Fruit fly (Drosophila melanogaster) whole organism, embryonic: ENCODE results near the gene Aps.

Experiments used
- Asciz ChIP-seq: fragments of 200-800 bp; sonication (Bioruptor generic); optimal IDR thresholded peaks from 2 replicates; lab custom pipeline; 2017; ENCODE audit warnings: missing biosample characterization, mild to moderate bottlenecking, missing genetic modification characterization, missing genetic modification reagents
- CG11247 ChIP-seq: fragments of 200-800 bp; sonication (Bioruptor generic); IDR thresholded peaks from 2 replicates; pipeline ENCODE4 v1.3.6; 2022; ENCODE audit warnings: missing biosample characterization, missing genetic modification characterization
- CG12236 ChIP-seq: fragments of 200-800 bp; sonication (Bioruptor generic); optimal IDR thresholded peaks from 2 replicates; lab custom pipeline; 2016; ENCODE audit warnings: missing biosample characterization, missing genetic modification characterization
- CG14441 ChIP-seq: fragments of 200-800 bp; sonication (Bioruptor generic); IDR thresholded peaks from 2 replicates; pipeline ENCODE4 v1.3.6; 2022; ENCODE audit warnings: missing biosample characterization, missing genetic modification characterization
- CG15269 ChIP-seq: fragments of 200-800 bp; sonication (Bioruptor generic); optimal IDR thresholded peaks from 2 replicates; lab custom pipeline; 2018; ENCODE audit warnings: missing biosample characterization, mild to moderate bottlenecking, missing genetic modification characterization, moderate library complexity
- CG1647 ChIP-seq: fragments of 200-800 bp; sonication (Bioruptor generic); optimal IDR thresholded peaks from 3 replicates; lab custom pipeline; 2016; ENCODE audit warnings: missing biosample characterization, missing genetic modification characterization
- CG17829 ChIP-seq: fragments of 200-800 bp; optimal IDR thresholded peaks from 2 replicates; lab custom pipeline; 2019; ENCODE audit warnings: missing biosample characterization, mild to moderate bottlenecking, missing genetic modification characterization, moderate library complexity
- CG18262 ChIP-seq: fragments of 200-800 bp; optimal IDR thresholded peaks from 3 replicates; lab custom pipeline; 2019; ENCODE audit warnings: missing biosample characterization, mild to moderate bottlenecking, missing genetic modification characterization, moderate library complexity
- CG1832 ChIP-seq: fragments of 200-800 bp; sonication (Bioruptor generic); optimal IDR thresholded peaks from 2 replicates; lab custom pipeline; 2017; ENCODE audit warnings: missing biosample characterization, mild to moderate bottlenecking, missing genetic modification characterization, inconsistent platforms
- CG18476 ChIP-seq: fragments of 200-800 bp; sonication (Bioruptor generic); optimal IDR thresholded peaks from 2 replicates; lab custom pipeline; 2016; ENCODE audit warnings: missing biosample characterization, mild to moderate bottlenecking, missing genetic modification characterization
- CG4360 ChIP-seq: fragments of 200-800 bp; sonication (Bioruptor generic); IDR thresholded peaks from 2 replicates; pipeline ENCODE4 v1.3.6; 2022; ENCODE audit warnings: missing biosample characterization, missing genetic modification characterization
- CG4854 ChIP-seq: fragments of 200-800 bp; sonication (Bioruptor generic); optimal IDR thresholded peaks from 2 replicates; lab custom pipeline; 2016; ENCODE audit warnings: missing biosample characterization, missing genetic modification characterization, inconsistent platforms
- CG7556 ChIP-seq: fragments of 200-800 bp; sonication (Bioruptor generic); optimal IDR thresholded peaks from 2 replicates; lab custom pipeline; 2017; ENCODE audit warnings: missing biosample characterization, mild to moderate bottlenecking, missing genetic modification characterization
- CG8089 ChIP-seq: fragments of 200-800 bp; sonication (Bioruptor generic); optimal IDR thresholded peaks from 3 replicates; lab custom pipeline; 2016; ENCODE audit warnings: missing biosample characterization, missing genetic modification characterization
- CG8765 ChIP-seq: fragments of 200-800 bp; sonication (Bioruptor generic); IDR thresholded peaks from 2 replicates; pipeline ENCODE4 v1.3.6; 2022; ENCODE audit warnings: missing biosample characterization, missing genetic modification characterization
- CoRest ChIP-seq: fragments of 200-800 bp; sonication (Bioruptor generic); optimal IDR thresholded peaks from 3 replicates; lab custom pipeline; 2018; ENCODE audit warnings: missing biosample characterization, mild to moderate bottlenecking, missing genetic modification characterization, moderate library complexity
- Deaf1 ChIP-seq: fragments of 200-800 bp; optimal IDR thresholded peaks from 3 replicates; lab custom pipeline; 2019; ENCODE audit warnings: missing biosample characterization, mild to moderate bottlenecking, missing genetic modification characterization, moderate library complexity
- GATAe ChIP-seq: fragments of 200-800 bp; sonication (Bioruptor generic); conservative IDR thresholded peaks from 2 replicates; pipeline ENCODE4 v1.3.6; 2022; ENCODE audit warnings: missing biosample characterization, missing genetic modification characterization
- HmgD ChIP-seq: fragments of 200-800 bp; sonication (Bioruptor generic); optimal IDR thresholded peaks from 3 replicates; lab custom pipeline; 2016; ENCODE audit warnings: missing biosample characterization, missing genetic modification characterization
- Hr39 ChIP-seq: fragments of >200 bp; optimal IDR thresholded peaks from 2 replicates; lab custom pipeline; 2017
- Med ChIP-seq: fragments of 200-800 bp; sonication (Bioruptor generic); peaks from one replicate; lab custom pipeline; 2016; ENCODE audit warnings: missing biosample characterization, missing genetic modification characterization, mild to moderate bottlenecking, inconsistent platforms, moderate library complexity
- Myb ChIP-seq: fragments of 200-800 bp; sonication (Bioruptor generic); optimal IDR thresholded peaks from 2 replicates; lab custom pipeline; 2016; ENCODE audit warnings: missing biosample characterization, missing genetic modification characterization
- Rfx ChIP-seq: fragments of 200-800 bp; sonication (Bioruptor generic); IDR thresholded peaks from 2 replicates; pipeline ENCODE4 v1.3.6; 2022; ENCODE audit warnings: missing biosample characterization, missing genetic modification characterization
- Side ChIP-seq: fragments of 200-800 bp; sonication (Bioruptor generic); optimal IDR thresholded peaks from 2 replicates; lab custom pipeline; 2016; ENCODE audit warnings: missing biosample characterization, missing genetic modification characterization
- Stat92E ChIP-seq, 3 experiments: fragments of >200 bp in 2 of 3; fragments of 200-800 bp in 1 of 3; sonication (Bioruptor generic) in 1 of 3; optimal IDR thresholded peaks; 2 replicates each; lab custom pipeline; 2017 to 2019; ENCODE audit warnings: missing biosample characterization in 3 of 3, missing genetic modification characterization in 3 of 3, mild to moderate bottlenecking in 1 of 3, moderate library complexity in 1 of 3
- Trl ChIP-seq, 3 experiments: fragments of >200 bp in 2 of 3; fragments of 200-800 bp in 1 of 3; sonication (Bioruptor generic) in 1 of 3; optimal IDR thresholded peaks; 2 replicates in 1 of 3; 3 replicates in 2 of 3; lab custom pipeline; 2016 to 2017; ENCODE audit warnings: missing biosample characterization in 1 of 3, missing genetic modification characterization in 1 of 3
- Usf ChIP-seq: fragments of 200-800 bp; sonication (Bioruptor generic); optimal IDR thresholded peaks from 2 replicates; lab custom pipeline; 2017; ENCODE audit warnings: missing genotype, missing biosample characterization, missing genetic modification characterization
- abd-A ChIP-seq: fragments of 200-800 bp; sonication (Bioruptor generic); optimal IDR thresholded peaks from 3 replicates; lab custom pipeline; 2019; ENCODE audit warnings: missing biosample characterization, mild to moderate bottlenecking, missing genetic modification characterization, moderate library complexity
- bsh ChIP-seq, 2 experiments: fragments of 200-800 bp; sonication (Bioruptor generic); optimal IDR thresholded peaks; 2 replicates each; lab custom pipeline; 2017 to 2018; ENCODE audit warnings: mild to moderate bottlenecking in 2 of 2, missing biosample characterization in 2 of 2, missing genetic modification characterization in 2 of 2, moderate library complexity in 1 of 2
- crc ChIP-seq: fragments of 200-800 bp; sonication (Bioruptor generic); optimal IDR thresholded peaks from 2 replicates; lab custom pipeline; 2016; ENCODE audit warnings: missing biosample characterization, missing genetic modification characterization
- cwo ChIP-seq: fragments of 200-800 bp; sonication (Bioruptor generic); optimal IDR thresholded peaks from 3 replicates; lab custom pipeline; 2017; ENCODE audit warnings: missing biosample characterization, missing genetic modification characterization, mild to moderate bottlenecking, moderate library complexity, missing genetic modification reagents
- disco-r ChIP-seq: fragments of 200-800 bp; sonication (Bioruptor generic); optimal IDR thresholded peaks from 2 replicates; lab custom pipeline; 2016; ENCODE audit warnings: missing biosample characterization, missing genetic modification characterization
- ewg ChIP-seq: fragments of 200-800 bp; sonication (Bioruptor generic); optimal IDR thresholded peaks from 3 replicates; lab custom pipeline; 2017; ENCODE audit warnings: mild to moderate bottlenecking, missing biosample characterization, missing genetic modification reagents, missing genetic modification characterization
- kah ChIP-seq: fragments of 200-800 bp; sonication (Bioruptor generic); optimal IDR thresholded peaks from 2 replicates; lab custom pipeline; 2018; ENCODE audit warnings: missing biosample characterization, mild to moderate bottlenecking, missing genetic modification characterization
- lab ChIP-seq: fragments of 200-800 bp; sonication (Bioruptor generic); optimal IDR thresholded peaks from 3 replicates; lab custom pipeline; 2017; ENCODE audit warnings: missing biosample characterization, missing genetic modification characterization, mild to moderate bottlenecking, moderate library complexity, missing genetic modification reagents
- lbe ChIP-seq: fragments of 200-800 bp; sonication (Bioruptor generic); optimal IDR thresholded peaks from 2 replicates; lab custom pipeline; 2016; ENCODE audit warnings: missing biosample characterization, mild to moderate bottlenecking, missing genetic modification characterization
- nerfin-1 ChIP-seq: fragments of 200-800 bp; sonication (Bioruptor generic); optimal IDR thresholded peaks from 3 replicates; lab custom pipeline; 2019; ENCODE audit warnings: missing biosample characterization, mild to moderate bottlenecking, missing genetic modification characterization, moderate library complexity
- nerfin-2 ChIP-seq: fragments of 200-800 bp; sonication (Bioruptor generic); IDR thresholded peaks from 2 replicates; pipeline ENCODE4 v1.3.6; 2022; ENCODE audit warnings: missing biosample characterization, missing genetic modification characterization; ENCODE audit not compliant: partially characterized antibody
- p53 ChIP-seq: fragments of 200-800 bp; sonication (Bioruptor generic); optimal IDR thresholded peaks from 2 replicates; lab custom pipeline; 2016; ENCODE audit warnings: missing biosample characterization, missing genetic modification characterization
- sens ChIP-seq: fragments of 200-800 bp; sonication (Bioruptor generic); peaks from one replicate; lab custom pipeline; 2016; ENCODE audit warnings: missing biosample characterization, missing genetic modification characterization
- sisA ChIP-seq: fragments of 200-800 bp; sonication (Bioruptor generic); IDR thresholded peaks from 2 replicates; pipeline ENCODE4 v1.3.6; 2022; ENCODE audit warnings: missing biosample characterization, missing genetic modification characterization
- sqz ChIP-seq: fragments of 200-800 bp; sonication (Bioruptor generic); optimal IDR thresholded peaks from 3 replicates; lab custom pipeline; 2018; ENCODE audit warnings: missing biosample characterization, mild to moderate bottlenecking, missing genetic modification characterization
- sug ChIP-seq: fragments of 200-800 bp; optimal IDR thresholded peaks from 2 replicates; lab custom pipeline; 2019; ENCODE audit warnings: missing biosample characterization, mild to moderate bottlenecking, missing genetic modification characterization, moderate library complexity
- tgo ChIP-seq: fragments of 200-800 bp; sonication (Bioruptor generic); IDR thresholded peaks from 3 replicates; pipeline ENCODE4 v1.3.6; 2022; ENCODE audit warnings: missing biosample characterization, missing genetic modification characterization
- ttk ChIP-seq: fragments of 200-800 bp; sonication (Bioruptor generic); IDR thresholded peaks from 2 replicates; pipeline ENCODE4 v2.1.2; 2022; ENCODE audit warnings: missing biosample characterization, missing genetic modification characterization
- vnd ChIP-seq: fragments of 200-800 bp; sonication (Bioruptor generic); IDR thresholded peaks from 3 replicates; pipeline ENCODE4 v1.3.6; 2022; ENCODE audit warnings: missing biosample characterization, missing genetic modification characterization; ENCODE audit not compliant: partially characterized antibody

The Aps gene

DNA sequence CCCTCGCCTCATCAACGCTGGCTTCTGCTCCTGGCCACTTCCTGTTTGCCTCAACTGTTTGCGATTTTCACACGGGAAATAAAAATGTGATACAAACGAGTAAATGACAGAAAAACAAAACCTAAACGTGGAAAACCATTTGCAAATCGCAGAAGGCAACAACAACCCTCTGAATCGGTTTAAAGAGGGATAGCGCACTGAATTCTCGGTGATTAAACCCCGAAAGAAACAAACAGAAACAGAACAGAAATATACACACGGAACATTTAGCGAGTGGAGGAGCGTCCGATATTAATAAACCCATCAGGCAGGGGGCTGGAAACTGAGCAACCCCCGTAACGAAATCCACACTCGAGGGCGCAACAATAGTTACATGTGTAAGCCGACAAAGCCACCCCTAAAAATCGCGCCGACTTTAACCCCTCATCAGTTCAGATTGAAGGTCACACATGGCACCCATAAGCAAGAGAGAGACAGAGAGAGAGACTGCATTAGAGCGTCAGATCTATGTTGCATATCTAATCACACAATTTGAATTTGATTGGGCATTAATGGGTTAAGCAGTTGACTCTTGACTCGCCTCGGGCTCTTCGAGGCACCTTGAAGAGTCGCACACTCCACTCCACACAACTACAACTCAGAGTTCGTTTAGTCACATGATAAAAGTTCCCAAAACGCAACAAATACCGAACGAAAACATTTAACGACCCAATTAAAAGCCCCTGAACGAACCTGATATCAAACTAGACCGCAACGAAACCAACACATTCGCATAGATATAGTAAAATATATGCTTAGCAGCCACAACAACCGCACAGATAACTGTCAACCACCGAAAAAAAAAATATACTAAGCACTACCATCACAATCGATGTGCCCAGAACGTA is 37.0 kb downstream of the Aps start (continued):
- TF ChIP-seq Trl (optimal IDR thresholded peaks at IDR 0.05; lab: Kevin White, UChicago) (no peak), Trl (GFP tag; optimal IDR thresholded peaks at IDR 0.05; lab: Kevin White, UChicago) (no peak), ttk (GFP tag; lab: Robert Waterston, UW) (no peak), CG4360 (peak; percentile 73), disco-r (GFP tag; lab: Kevin White, UChicago) (peak; percentile 1), cwo (GFP tag; lab: Kevin White, UChicago) (peak; percentile 33), nerfin-1 (tag; lab: Kevin White, UChicago) (peak; percentile 60), nerfin-2 (GFP tag; lab: Robert Waterston, UW) (no peak), abd-A (tag; lab: Kevin White, UChicago) (peak; percentile 36), Med (GFP tag; lab: Kevin White, UChicago) (peak; percentile 80), sens (peak; percentile 63), CG8765 (GFP tag; lab: Robert Waterston, UW) (no peak), CG7556 (GFP tag; lab: Kevin White, UChicago) (no peak)
- TF ChIP-seq, all 482 proteins: peak for 81

DNA sequence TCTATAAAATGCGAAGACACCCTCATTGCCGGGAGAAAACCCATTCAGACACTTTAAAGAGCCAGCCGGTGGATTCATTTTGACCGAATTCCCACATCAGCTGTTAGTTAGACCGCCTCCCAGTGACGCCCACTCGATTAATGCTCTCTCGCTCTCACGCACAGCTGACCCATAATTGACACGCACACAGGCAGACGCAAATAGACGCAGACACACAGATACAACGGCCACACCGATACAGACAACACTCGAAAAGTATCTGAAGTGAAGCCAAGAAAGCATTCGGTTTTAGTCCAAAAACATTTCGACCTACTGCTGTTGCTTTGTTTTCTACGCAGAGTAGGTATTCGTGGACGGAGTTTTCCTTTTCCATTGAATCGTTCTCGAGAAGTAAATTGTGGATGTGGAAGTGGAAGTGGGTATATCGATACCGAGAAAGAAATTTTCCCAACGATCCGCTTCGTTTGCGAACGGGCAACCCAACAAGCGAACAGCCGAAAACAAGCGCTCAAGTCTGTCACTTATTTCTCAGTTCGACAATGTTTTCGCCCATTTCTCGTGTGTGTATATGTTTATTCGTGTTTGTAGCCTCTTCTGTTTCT is 38.8 kb downstream of the Aps start:
- TF ChIP-seq vnd (GFP tag; lab: Robert Waterston, UW): no peak
- no peak for TF ChIP-seq CG18476
- no peak for TF ChIP-seq GATAe (GFP tag; lab: Robert Waterston, UW)
- no peak for TF ChIP-seq lbe (GFP tag; lab: Kevin White, UChicago)
- peak; percentile 41 for TF ChIP-seq kah (GFP tag; lab: Kevin White, UChicago)
- TF ChIP-seq ewg (GFP tag; lab: Kevin White, UChicago): no peak
- no peak for TF ChIP-seq CG1647 (GFP tag; lab: Kevin White, UChicago)
- 0 out of 3 replicates have a peak, but pooled peaks have one; percentile 33 for TF ChIP-seq tgo (GFP tag; lab: Robert Waterston, UW)
- TF ChIP-seq CG14441: peak; percentile 21; the same call in 1 of the 2 replicates
- peak; percentile 37 for TF ChIP-seq CG1832
- TF ChIP-seq Deaf1 (tag; lab: Kevin White, UChicago): peak; percentile 78
- TF ChIP-seq Asciz (GFP tag; lab: Kevin White, UChicago): no peak
- TF ChIP-seq Usf (GFP tag; lab: Kevin White, UChicago): no peak
- peak; percentile 23 for TF ChIP-seq HmgD (GFP tag; lab: Kevin White, UChicago)
- TF ChIP-seq Rfx (GFP tag; lab: Robert Waterston, UW): no peak
- no peak for TF ChIP-seq CG12236 (GFP tag; lab: Kevin White, UChicago)
- TF ChIP-seq CG17829 (tag; lab: Kevin White, UChicago): peak; percentile 36
- TF ChIP-seq Myb: no peak
- peak; percentile 31 for TF ChIP-seq CG18262 (tag; lab: Kevin White, UChicago)
- TF ChIP-seq CG11247: no peak
- TF ChIP-seq CG8089 (GFP tag; lab: Kevin White, UChicago): no peak
- no peak for TF ChIP-seq crc (GFP tag; lab: Kevin White, UChicago)
- TF ChIP-seq bsh (GFP tag; optimal IDR thresholded peaks at IDR 0.05; lab: Kevin White, UChicago): no peak
- TF ChIP-seq CG15269 (tag; lab: Kevin White, UChicago): no peak
- TF ChIP-seq p53 (GFP tag; lab: Kevin White, UChicago): no peak
- TF ChIP-seq sqz (GFP tag; lab: Kevin White, UChicago): no peak
- TF ChIP-seq sisA: no peak
- no peak for TF ChIP-seq lab
- TF ChIP-seq sug: peak; percentile 46
- TF ChIP-seq Stat92E (GFP tag; optimal IDR thresholded peaks at IDR 0.05; lab: Kevin White, UChicago): peak in 1 of 3 experiments; percentile 83
- no peak for TF ChIP-seq Hr39
- no peak for TF ChIP-seq CoRest
- no peak for TF ChIP-seq CG4854 (GFP tag; lab: Kevin White, UChicago)
- TF ChIP-seq Side: peak; percentile 37
- no peak for TF ChIP-seq cwo (GFP tag; lab: Kevin White, UChicago)
